Worm (Caenorhabditis elegans) whole organism, L4 larva: ENCODE data around the gene rpn-6.2.

Experiments used
- T20F7.1 ChIP-seq: fragments of 200-800 bp; sonication (Bioruptor generic); optimal IDR thresholded peaks from 2 replicates; lab custom pipeline; 2018; ENCODE audit warnings: mild to moderate bottlenecking, missing genetic modification characterization, missing compliant biosample characterization
- Y5F2A.4 ChIP-seq: fragments of 200-800 bp; sonication (Bioruptor generic); optimal IDR thresholded peaks from 2 replicates; lab custom pipeline; 2018; ENCODE audit warnings: mild to moderate bottlenecking, missing genetic modification characterization, missing compliant biosample characterization
- aha-1 ChIP-seq: fragments of 150-350 bp; peaks from one replicate; lab custom pipeline; 2014; ENCODE audit warnings: missing biosample characterization, missing genetic modification characterization
- aly-2 ChIP-seq: sonication (generic microtip); optimal IDR thresholded peaks from 2 replicates; lab custom pipeline; 2018; ENCODE audit warnings: missing biosample characterization, missing genetic modification characterization
- arid-1 ChIP-seq: fragments of 200-800 bp; sonication (Bioruptor generic); conservative IDR thresholded peaks from 2 replicates; pipeline ENCODE4 v1.3.6; 2022; ENCODE audit warnings: missing genetic modification reagents, missing genetic modification characterization, missing compliant biosample characterization
- attf-4 ChIP-seq: sonication (generic microtip); optimal IDR thresholded peaks from 3 replicates; lab custom pipeline; 2017; ENCODE audit warnings: missing biosample characterization, missing genetic modification characterization
- cey-2 ChIP-seq: sonication (generic microtip); optimal IDR thresholded peaks from 3 replicates; lab custom pipeline; 2017; ENCODE audit warnings: missing genetic modification characterization, mild to moderate bottlenecking, missing compliant biosample characterization, antibody characterized with exemption, borderline replicate concordance; ENCODE audit not compliant: insufficient read depth
- daf-16 ChIP-seq, 3 experiments: sonication (generic microtip); optimal IDR thresholded peaks; 2 replicates each; lab custom pipeline; 2016 to 2017; ENCODE audit warnings: missing genetic modification characterization in 3 of 3, missing genetic modification reagents in 3 of 3, mild to moderate bottlenecking in 2 of 3, missing compliant biosample characterization in 2 of 3, missing biosample characterization in 1 of 3, moderate library complexity in 1 of 3
- daf-19 ChIP-seq: fragments of 200-800 bp; sonication (Bioruptor generic); conservative IDR thresholded peaks from 2 replicates; pipeline ENCODE4 v1.3.6; 2022; ENCODE audit warnings: missing genetic modification characterization, missing compliant biosample characterization
- dpl-1 ChIP-seq: fragments of 150-350 bp; optimal IDR thresholded peaks from 2 replicates; lab custom pipeline; 2014; ENCODE audit warnings: missing biosample characterization, missing genetic modification reagents, missing genetic modification characterization
- egl-43 ChIP-seq: fragments of 200-800 bp; sonication (Bioruptor generic); IDR thresholded peaks from 2 replicates; pipeline ENCODE4 v1.3.6; 2022; ENCODE audit warnings: missing genetic modification reagents, missing genetic modification characterization, missing compliant biosample characterization
- fos-1 ChIP-seq: fragments of 150-350 bp; optimal IDR thresholded peaks from 2 replicates; lab custom pipeline; 2014; ENCODE audit warnings: missing biosample characterization, missing genetic modification characterization
- hif-1 ChIP-seq, 2 experiments: sonication (generic microtip); optimal IDR thresholded peaks; 2 replicates each; lab custom pipeline; 2016 to 2017; ENCODE audit warnings: missing compliant biosample characterization in 2 of 2, missing genetic modification characterization in 2 of 2, missing genetic modification reagents in 2 of 2, missing genotype in 2 of 2, mild to moderate bottlenecking in 1 of 2
- hmg-1.1 ChIP-seq: fragments of 200-800 bp; sonication (Bioruptor generic); IDR thresholded peaks from 2 replicates; pipeline ENCODE4 v1.3.6; 2022; ENCODE audit warnings: missing genetic modification reagents, missing genetic modification characterization, missing compliant biosample characterization
- lim-7 ChIP-seq: fragments of 200-800 bp; sonication (Bioruptor generic); IDR thresholded peaks from 2 replicates; pipeline ENCODE4 v1.3.6; 2022; ENCODE audit warnings: missing genetic modification characterization, missing compliant biosample characterization
- madf-5 ChIP-seq, 2 experiments: fragments of 200-800 bp; sonication (Bioruptor generic); IDR thresholded peaks; 2 replicates each; pipeline ENCODE4 v1.3.6; 2022; ENCODE audit warnings: missing compliant biosample characterization in 2 of 2, missing genetic modification characterization in 2 of 2
- mes-2 ChIP-seq: sonication (generic microtip); optimal IDR thresholded peaks from 2 replicates; lab custom pipeline; 2016; ENCODE audit warnings: missing genotype, mild to moderate bottlenecking, missing genetic modification characterization, missing compliant biosample characterization; ENCODE audit not compliant: poor library complexity, severe bottlenecking
- mxl-3 ChIP-seq: fragments of 200-800 bp; sonication (Bioruptor generic); optimal IDR thresholded peaks from 2 replicates; lab custom pipeline; 2018; ENCODE audit warnings: mild to moderate bottlenecking, missing genetic modification characterization, missing compliant biosample characterization
- nhr-10 ChIP-seq: fragments of 150-350 bp; optimal IDR thresholded peaks from 2 replicates; lab custom pipeline; 2014; ENCODE audit warnings: missing biosample characterization, missing genetic modification characterization
- nhr-237 ChIP-seq: sonication (generic microtip); optimal IDR thresholded peaks from 2 replicates; lab custom pipeline; 2017; ENCODE audit warnings: missing biosample characterization, missing genetic modification characterization
- nhr-77 ChIP-seq: fragments of 150-350 bp; optimal IDR thresholded peaks from 2 replicates; lab custom pipeline; 2014; ENCODE audit warnings: missing biosample characterization, missing genetic modification characterization
- pha-4 ChIP-seq, 2 experiments: fragments of 150-350 bp in 1 of 2; fragments of 200-800 bp in 1 of 2; sonication (Bioruptor generic) in 1 of 2; IDR thresholded peaks in 1 of 2; optimal IDR thresholded peaks in 1 of 2; 2 replicates each; pipeline versions ENCODE4 v1.3.6 to Lab custom; 2014 to 2022; ENCODE audit warnings: missing genetic modification characterization in 2 of 2, missing genetic modification reagents in 2 of 2, missing biosample characterization in 1 of 2, missing compliant biosample characterization in 1 of 2
- pqm-1 ChIP-seq: sonication (generic microtip); optimal IDR thresholded peaks from 2 replicates; lab custom pipeline; 2017; ENCODE audit warnings: missing biosample characterization, missing genetic modification characterization
- rbr-2 ChIP-seq: sonication (generic microtip); optimal IDR thresholded peaks from 2 replicates; lab custom pipeline; 2016; ENCODE audit warnings: missing genotype, missing genetic modification characterization, missing compliant biosample characterization
- sdz-12 ChIP-seq: fragments of 200-800 bp; sonication (Bioruptor generic); optimal IDR thresholded peaks from 2 replicates; lab custom pipeline; 2018; ENCODE audit warnings: mild to moderate bottlenecking, missing genetic modification characterization, missing compliant biosample characterization
- set-16 ChIP-seq: fragments of 200-800 bp; sonication (Bioruptor generic); IDR thresholded peaks from 2 replicates; pipeline ENCODE4 v1.3.6; 2022; ENCODE audit warnings: missing genetic modification reagents, missing genetic modification characterization, missing compliant biosample characterization
- tag-97 ChIP-seq: fragments of 200-800 bp; sonication (Bioruptor generic); IDR thresholded peaks from 2 replicates; pipeline ENCODE4 v1.3.6; 2022; ENCODE audit warnings: missing genetic modification characterization, missing compliant biosample characterization
- unc-62 ChIP-seq, 3 experiments: fragments of 150-350 bp in 1 of 3; sonication (generic microtip); optimal IDR thresholded peaks in 2 of 3; peaks in 1 of 3; 1 replicate in 1 of 3; 2 replicates in 2 of 3; lab custom pipeline; 2014 to 2017; ENCODE audit warnings: missing biosample characterization in 3 of 3, missing genetic modification characterization in 3 of 3, missing genetic modification reagents in 3 of 3, missing genotype in 1 of 3
- vab-7 ChIP-seq: fragments of 200-800 bp; sonication (Bioruptor generic); IDR thresholded peaks from 2 replicates; pipeline ENCODE4 v1.3.6; 2022; ENCODE audit warnings: missing genetic modification reagents, missing genetic modification characterization, missing compliant biosample characterization
- zfp-2 ChIP-seq: sonication (generic microtip); optimal IDR thresholded peaks from 2 replicates; lab custom pipeline; 2016; ENCODE audit warnings: mild to moderate bottlenecking, missing genetic modification characterization, missing compliant biosample characterization
- zip-2 ChIP-seq: fragments of 150-350 bp; optimal IDR thresholded peaks from 2 replicates; lab custom pipeline; 2014; ENCODE audit warnings: missing biosample characterization, missing genetic modification characterization
- ztf-11 ChIP-seq: fragments of 150-350 bp; optimal IDR thresholded peaks from 2 replicates; lab custom pipeline; 2014; ENCODE audit warnings: missing biosample characterization, missing genetic modification characterization

Gene rpn-6.2

ce11 chrIII:8971255-8972020 lies 30.4 kb downstream of the rpn-6.2 start, which contains the start of the genes eif-3.D and R08D7.4 (continued):
- TF ChIP-seq T20F7.1 (no peak), arid-1 (GFP tag; lab: Robert Waterston, UW) (peak; percentile 52; the same call in 1 of the 2 replicates), Y5F2A.4 (no peak), nhr-10 (tag; lab: Kevin White, UChicago) (no peak), aha-1 (peak; percentile 65), aly-2 (tag; lab: Kevin White, UChicago) (no peak), daf-16 (GFP tag; optimal IDR thresholded peaks at IDR 0.05; lab: Kevin White, UChicago) (peak in 1 of 2 experiments; percentile 35), daf-16 (tag; optimal IDR thresholded peaks at IDR 0.05; lab: Kevin White, UChicago) (peak; percentile 33), ztf-11 (tag; lab: Kevin White, UChicago) (no peak), dpl-1 (GFP tag; lab: Kevin White, UChicago) (peak; percentile 69), rbr-2 (tag; lab: Kevin White, UChicago) (peak; percentile 65), lim-7 (no peak), nhr-237 (tag; lab: Kevin White, UChicago) (no peak), attf-4 (tag; lab: Kevin White, UChicago) (no peak), tag-97 (GFP tag; lab: Robert Waterston, UW) (no peak), vab-7 (no peak), pha-4 (GFP tag; IDR thresholded peaks at IDR 0.05; lab: Robert Waterston, UW) (0 out of 2 replicates have a peak, but pooled peaks have one; percentile 31), pha-4 (tag; optimal IDR thresholded peaks at IDR 0.05; lab: Kevin White, UChicago) (no peak)

ce11 chrIII:8967639-8968038 lies 34.2 kb downstream of the rpn-6.2 start, which contains the start of the genes bud-13 and rpap-2:
Gene bud-13, minus strand, starts transcription at chrIII:8967727.
Gene rpap-2, plus strand, starts transcription at chrIII:8967967.
- TF ChIP-seq dpl-1 (GFP tag; lab: Kevin White, UChicago) (peak; percentile 29), hif-1 (tag; optimal IDR thresholded peaks at IDR 0.05; lab: Kevin White, UChicago) (peak in 1 of 2 experiments; percentile 22), mes-2 (tag; lab: Kevin White, UChicago) (peak; percentile 91), fos-1 (tag; lab: Kevin White, UChicago) (no peak), ztf-11 (tag; lab: Kevin White, UChicago) (no peak)

- no peak for TF ChIP-seq daf-19 (GFP tag; lab: Robert Waterston, UW)
- no peak for TF ChIP-seq egl-43 (GFP tag; lab: Robert Waterston, UW)
- TF ChIP-seq pqm-1 (tag; lab: Kevin White, UChicago) = no peak
- TF ChIP-seq pha-4 (GFP tag; IDR thresholded peaks at IDR 0.05; lab: Robert Waterston, UW) = peak; percentile 69; the same call in 1 of the 2 replicates
- no peak for TF ChIP-seq pha-4 (tag; optimal IDR thresholded peaks at IDR 0.05; lab: Kevin White, UChicago)
- TF ChIP-seq cey-2 (tag; lab: Kevin White, UChicago) = no peak
- TF ChIP-seq sdz-12 (GFP tag; lab: Kevin White, UChicago) = no peak
- no peak for TF ChIP-seq nhr-77 (tag; lab: Kevin White, UChicago)
- TF ChIP-seq mxl-3 (GFP tag; lab: Kevin White, UChicago) = no peak
- no peak for TF ChIP-seq zfp-2
- TF ChIP-seq daf-16 (GFP tag; optimal IDR thresholded peaks at IDR 0.05; lab: Kevin White, UChicago) = no peak
- TF ChIP-seq daf-16 (tag; optimal IDR thresholded peaks at IDR 0.05; lab: Kevin White, UChicago) = no peak
- TF ChIP-seq unc-62 (GFP tag; optimal IDR thresholded peaks at IDR 0.05 in 1 of 2; lab: Kevin White, UChicago) = peak in 1 of 2 experiments; percentile 15
- no peak for TF ChIP-seq unc-62 (tag; optimal IDR thresholded peaks at IDR 0.05; lab: Kevin White, UChicago)
- TF ChIP-seq hmg-1.1 (GFP tag; lab: Robert Waterston, UW) = no peak
- TF ChIP-seq madf-5 (GFP tag; IDR thresholded peaks at IDR 0.05; lab: Robert Waterston, UW) = no peak
- peak; percentile 96 for TF ChIP-seq set-16
- TF ChIP-seq zip-2 (tag; lab: Kevin White, UChicago) = no peak
Measured at ce11 chrIII:8964684-8965283, 37.0 kb downstream of the rpn-6.2 start.
